Worm (Caenorhabditis elegans) whole organism, L2 larva: ENCODE data around the gene bath-36.
"Not testable (repeated sequence)": the region's sequence is repeated elsewhere in the genome, so short reads cannot be mapped to it uniquely, and the experiment has no call there.

ENCODE experiments used
- aly-2 ChIP-seq: fragments of 150-350 bp; optimal IDR thresholded peaks from 2 replicates; lab custom pipeline; 2014; ENCODE audit warnings: missing biosample characterization, missing genetic modification characterization
- ama-1 ChIP-seq: fragments of 150-350 bp; optimal IDR thresholded peaks from 2 replicates; lab custom pipeline; 2018; ENCODE audit warnings: inconsistent platforms
- nhr-237 ChIP-seq: fragments of 150-350 bp; optimal IDR thresholded peaks from 2 replicates; lab custom pipeline; 2014; ENCODE audit warnings: missing biosample characterization, missing genetic modification characterization
- sem-4 ChIP-seq: fragments of 150-350 bp; optimal IDR thresholded peaks from 2 replicates; lab custom pipeline; 2014; ENCODE audit warnings: missing biosample characterization, missing genetic modification reagents, missing genetic modification characterization
- ztf-1 ChIP-seq: fragments of 200-800 bp; sonication (Bioruptor generic); conservative IDR thresholded peaks from 2 replicates; pipeline ENCODE4 v1.3.6; 2022; ENCODE audit warnings: missing genetic modification characterization, missing compliant biosample characterization
- ztf-11 ChIP-seq: sonication (generic microtip); optimal IDR thresholded peaks from 2 replicates; lab custom pipeline; 2017; ENCODE audit warnings: missing biosample characterization, missing genetic modification characterization

DNA sequence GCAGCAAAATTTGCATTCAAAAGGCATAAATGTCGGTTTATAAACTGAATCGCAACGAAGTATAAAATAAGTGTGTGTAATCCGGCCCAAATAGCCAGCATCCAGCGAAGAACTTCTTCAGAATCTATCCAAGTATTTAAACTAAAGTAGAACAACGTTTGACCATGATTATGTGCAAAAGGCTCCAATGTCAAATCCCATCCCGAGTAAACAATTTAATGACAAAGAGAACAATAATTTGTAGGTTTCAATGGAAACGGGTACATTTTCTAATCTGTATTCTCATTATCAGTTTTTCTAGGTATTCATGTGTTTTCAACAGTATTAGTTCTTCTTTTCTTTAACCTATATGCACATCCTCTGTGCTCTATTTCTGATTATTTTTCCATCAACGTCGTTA, 20.0 kb downstream of the bath-36 start, which contains the start of gene C41G6.12:
- TF ChIP-seq aly-2 (tag; lab: Kevin White, UChicago); ztf-11 (tag; lab: Kevin White, UChicago); ztf-1; sem-4; ama-1 (lab: Kevin White, UChicago); nhr-237 (tag; lab: Kevin White, UChicago): not testable (repeated sequence)
